Worm (Caenorhabditis elegans): Measurements from ENCODE around the gene zipt-17.

- TF ChIP-seq atf-7 (tag; optimal IDR thresholded peaks at IDR 0.05) (no peak), ztf-3 (GFP tag; optimal IDR thresholded peaks at IDR 0.05) (no peak), snpc-4 (GFP tag; optimal IDR thresholded peaks at IDR 0.05) (no peak), snpc-4 (tag; optimal IDR thresholded peaks at IDR 0.05) (no peak), cebp-1 (GFP tag; IDR thresholded peaks at IDR 0.05) (no peak), cebp-1 (tag; optimal IDR thresholded peaks at IDR 0.05) (no peak), repo-1 (tag; optimal IDR thresholded peaks at IDR 0.05) (no peak)
Observed at ce11 chrIV:17343482-17343881, 23.7 kb downstream of the zipt-17 start, which contains the start of gene C49C3.11.
